Worm (Caenorhabditis elegans): Measurements from ENCODE around the gene ccpp-6.

The ccpp-6 gene

DNA sequence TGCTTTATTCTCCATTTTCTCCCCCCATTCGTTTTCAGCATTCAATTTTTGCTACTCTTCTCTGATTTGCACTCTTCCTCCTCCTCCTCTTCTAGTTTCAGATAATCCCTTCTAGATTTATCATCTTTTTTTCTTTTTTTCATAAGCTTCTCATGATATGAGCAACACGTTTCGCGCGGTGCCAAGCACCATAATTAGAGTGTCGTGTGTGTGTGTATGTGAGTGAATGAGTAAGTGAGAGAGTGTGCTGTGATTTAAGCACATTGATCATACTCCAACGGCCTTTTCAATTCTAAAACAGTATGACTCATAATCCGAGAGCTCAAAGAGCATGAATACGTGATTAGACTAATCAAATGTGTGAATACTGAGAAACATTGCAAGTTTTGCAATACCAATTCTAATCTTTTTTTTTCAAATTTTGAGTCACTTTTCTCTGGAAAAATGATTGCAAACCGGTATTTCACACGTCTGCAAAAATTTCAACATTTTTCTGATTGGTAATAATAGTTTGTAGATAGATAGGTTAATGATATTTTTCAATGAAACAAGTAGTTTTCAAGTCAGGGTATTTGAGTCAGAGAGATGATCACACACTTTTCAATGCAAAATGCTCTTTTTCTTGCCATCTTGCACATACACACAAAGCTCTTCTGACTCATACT lies 51.6 kb downstream of the ccpp-6 start:
- TF ChIP-seq ets-7 (tag; optimal IDR thresholded peaks at IDR 0.05) (no peak), aly-1 (tag; optimal IDR thresholded peaks at IDR 0.05) (no peak), tbx-37 (GFP tag; conservative IDR thresholded peaks at IDR 0.05) (no peak), F13C5.2 (tag; optimal IDR thresholded peaks at IDR 0.05) (no peak), hmbx-1 (tag; optimal IDR thresholded peaks at IDR 0.05) (no peak), hnd-1 (tag; optimal IDR thresholded peaks at IDR 0.05) (no peak), hmg-4 (GFP tag; optimal IDR thresholded peaks at IDR 0.05) (no peak)

DNA sequence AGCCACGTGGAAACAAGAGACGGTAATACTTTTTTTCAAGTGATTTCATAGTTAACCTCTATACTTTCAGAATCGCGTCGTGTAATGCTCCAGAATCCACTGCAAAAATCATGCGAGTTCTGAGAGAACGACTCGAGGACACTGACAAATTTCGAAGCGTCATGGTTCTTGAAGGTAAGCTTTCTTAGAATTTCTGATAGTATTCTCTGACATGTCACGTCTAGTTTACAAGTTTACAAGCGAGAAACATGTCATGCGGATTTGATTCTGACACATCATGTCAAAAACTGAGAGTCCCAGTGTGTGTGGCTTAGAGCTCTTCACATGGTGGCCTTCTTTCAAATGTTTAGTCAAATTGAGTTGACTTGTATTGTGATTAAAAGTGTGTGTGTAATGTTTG lies 52.5 kb downstream of the ccpp-6 start:
- TF ChIP-seq ets-7 (tag; optimal IDR thresholded peaks at IDR 0.05) (no peak), hmbx-1 (tag; optimal IDR thresholded peaks at IDR 0.05) (no peak), flt-1 (GFP tag; IDR thresholded peaks at IDR 0.05) (no peak), aly-1 (tag; optimal IDR thresholded peaks at IDR 0.05) (no peak), ceh-36 (tag; optimal IDR thresholded peaks at IDR 0.05) (no peak), tra-4 (tag; optimal IDR thresholded peaks at IDR 0.05) (no peak), scrt-1 (GFP tag; IDR thresholded peaks at IDR 0.05) (no peak), pes-1 (GFP tag; IDR thresholded peaks at IDR 0.05) (no peak), tbx-37 (GFP tag; conservative IDR thresholded peaks at IDR 0.05) (no peak), ama-1 (optimal IDR thresholded peaks at IDR 0.05) (no peak), ceh-13 (GFP tag; optimal IDR thresholded peaks at IDR 0.05) (no peak), F13C5.2 (tag; optimal IDR thresholded peaks at IDR 0.05) (no peak), hmg-4 (GFP tag; optimal IDR thresholded peaks at IDR 0.05) (no peak), hnd-1 (tag; optimal IDR thresholded peaks at IDR 0.05) (no peak), sea-1 (GFP tag; conservative IDR thresholded peaks at IDR 0.05) (no peak), B0310.2 (tag; optimal IDR thresholded peaks at IDR 0.05) (no peak), tbx-11 (GFP tag; IDR thresholded peaks at IDR 0.05) (no peak)
